Worm (Caenorhabditis elegans): Measurements from ENCODE around the gene C15B12.4.

- TF ChIP-seq med-1 (GFP tag; optimal IDR thresholded peaks at IDR 0.05; ENCODE audit: insufficient read depth), result no peak
- TF ChIP-seq klf-2 (GFP tag; conservative IDR thresholded peaks at IDR 0.05), result no peak
- no peak for TF ChIP-seq ztf-29 (GFP tag; IDR thresholded peaks at IDR 0.05)
- TF ChIP-seq flt-1 (GFP tag; IDR thresholded peaks at IDR 0.05), result no peak
- TF ChIP-seq tab-1 (GFP tag; IDR thresholded peaks at IDR 0.05), result no peak
- no peak for TF ChIP-seq ref-1 (GFP tag; conservative IDR thresholded peaks at IDR 0.05)
Observed at ce11 chrX:6511985-6512384, 38.4 kb upstream of the C15B12.4 start, which contains the start of gene ttr-35.
